Fruit fly (Drosophila melanogaster) whole organism: ENCODE data around the gene CG31220.

Source experiments
- CG8478 ChIP-seq: fragments of >200 bp; optimal IDR thresholded peaks from 2 replicates; lab custom pipeline; 2018; ENCODE audit warnings: inconsistent platforms
- Dll ChIP-seq: fragments of >200 bp; optimal IDR thresholded peaks from 2 replicates; lab custom pipeline; 2017
- EcR ChIP-seq, 2 experiments: fragments of >200 bp; optimal IDR thresholded peaks; 2 replicates each; lab custom pipeline; 2017; ENCODE audit warnings: missing biosample characterization in 2 of 2, missing genetic modification characterization in 2 of 2, missing genetic modification reagents in 2 of 2
- pan ChIP-seq: fragments of >200 bp; optimal IDR thresholded peaks from 2 replicates; lab custom pipeline; 2017
- psq ChIP-seq: fragments of >200 bp; optimal IDR thresholded peaks from 2 replicates; lab custom pipeline; 2017
- usp ChIP-seq: fragments of >200 bp; optimal IDR thresholded peaks from 2 replicates; lab custom pipeline; 2017; ENCODE audit warnings: missing biosample characterization, missing genetic modification characterization, mixed read lengths

The CG31220 gene

DNA sequence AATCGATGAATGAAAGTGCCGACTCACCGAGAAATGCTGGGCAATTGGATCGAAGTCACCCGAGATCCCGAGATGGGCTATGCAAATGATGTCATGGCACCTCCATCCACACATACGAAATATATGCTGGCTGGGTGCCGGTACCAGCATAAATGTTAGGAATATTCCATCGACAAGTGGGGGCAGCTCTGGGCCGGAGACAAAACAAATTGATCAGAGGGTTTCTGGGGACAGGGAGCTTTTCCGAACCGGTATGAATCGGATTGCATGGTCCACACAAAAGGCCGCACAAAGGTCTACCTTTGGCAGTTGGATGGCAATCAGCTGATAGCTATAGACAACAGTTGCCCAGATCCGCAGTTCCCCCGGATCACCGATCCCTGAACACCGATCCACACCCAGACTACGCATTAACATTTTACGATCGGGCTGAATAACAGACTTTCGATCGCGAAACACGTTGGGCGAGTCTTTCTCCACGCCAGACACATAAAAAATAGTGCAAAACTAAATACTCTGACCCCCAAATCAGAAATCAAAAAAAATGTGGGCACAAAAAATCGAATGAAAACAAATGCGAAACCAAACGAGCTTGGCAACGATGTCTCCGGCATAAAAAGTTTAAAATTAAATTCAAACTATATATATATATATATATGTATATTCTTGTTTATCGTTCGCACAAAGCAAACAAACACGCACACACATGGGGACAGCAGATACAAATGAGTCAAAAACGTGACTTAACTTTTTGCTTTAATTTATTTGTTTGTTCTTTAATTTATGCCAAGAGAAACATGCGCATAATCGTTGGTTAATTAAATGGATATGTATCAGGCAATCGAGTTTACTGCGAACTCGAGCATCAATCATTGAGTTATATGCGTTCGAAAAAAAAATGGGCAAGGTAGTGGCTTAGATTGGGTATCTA lies 22.7 kb upstream of the CG31220 start:
- TF ChIP-seq CG8478 (lab: Kevin White, UChicago) (no peak), pan (lab: Kevin White, UChicago) (no peak), usp (no peak)

DNA sequence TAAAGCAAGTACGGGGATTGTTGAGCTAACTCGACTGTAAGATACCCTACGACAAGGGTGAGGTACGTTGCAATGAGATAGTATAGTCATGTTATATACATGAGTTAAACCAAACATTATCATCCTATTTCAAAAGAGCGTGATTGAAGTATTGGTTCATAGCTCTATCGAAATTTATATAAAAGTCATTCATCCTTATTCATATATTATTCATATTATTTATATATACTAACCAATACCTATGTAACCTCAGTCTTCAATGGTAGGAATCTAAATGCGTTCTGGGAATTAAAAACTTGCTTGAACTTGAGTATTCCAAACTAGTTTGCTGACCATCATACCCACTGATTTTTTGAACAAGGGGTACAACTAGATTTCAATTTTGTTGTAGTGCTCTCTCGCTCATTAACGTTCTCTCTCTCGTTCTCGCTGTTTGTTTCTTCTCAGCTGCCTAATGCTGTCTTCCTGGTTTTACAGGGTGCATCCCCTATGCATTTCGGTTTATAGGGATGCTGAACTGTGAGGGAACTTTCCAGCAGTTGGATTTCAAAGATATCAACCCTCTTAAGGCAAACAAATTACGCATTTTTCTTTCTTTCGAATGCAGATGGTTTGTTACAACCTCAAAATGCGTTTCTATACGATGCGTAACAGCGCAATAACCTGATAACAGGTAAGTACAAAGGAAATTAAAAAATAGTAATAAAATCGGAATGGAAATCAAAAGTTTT lies 20.3 kb upstream of the CG31220 start:
- no peak for TF ChIP-seq psq (lab: Kevin White, UChicago)
- no peak for TF ChIP-seq EcR (GFP tag; optimal IDR thresholded peaks at IDR 0.05; lab: Kevin White, UChicago)
- TF ChIP-seq Dll (lab: Kevin White, UChicago): no peak
- no peak for TF ChIP-seq pan (lab: Kevin White, UChicago)

DNA sequence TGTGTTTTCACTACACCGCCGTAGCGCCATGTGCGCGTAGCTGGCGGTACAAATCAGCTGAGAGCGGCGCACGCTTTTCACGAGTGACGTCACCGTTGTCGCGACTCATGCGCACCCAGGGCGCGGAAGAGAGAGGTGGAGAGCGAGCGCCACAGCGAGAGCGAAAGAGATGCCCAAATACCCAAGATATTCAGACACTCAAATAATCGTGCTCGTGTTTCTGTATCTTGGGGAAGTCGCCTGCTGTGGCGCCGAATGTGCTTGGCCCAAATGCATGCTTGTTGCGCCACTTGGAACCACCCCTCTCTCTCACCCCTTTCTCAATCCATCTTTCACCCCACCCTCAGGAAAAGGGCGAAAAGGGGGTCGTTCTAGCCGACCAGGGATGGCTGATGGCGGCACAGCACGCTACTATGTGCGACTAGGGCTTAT lies 15.6 kb upstream of the CG31220 start, which contains the start of gene CG6231:
TSS of gene CG6231 (minus strand) at position 34 of the 432 bp plus-strand sequence.
- TF ChIP-seq psq (lab: Kevin White, UChicago) (no peak), Dll (lab: Kevin White, UChicago) (no peak), pan (lab: Kevin White, UChicago) (no peak), usp (no peak), CG8478 (lab: Kevin White, UChicago) (no peak), EcR (GFP tag; optimal IDR thresholded peaks at IDR 0.05; lab: Kevin White, UChicago) (no peak)

DNA sequence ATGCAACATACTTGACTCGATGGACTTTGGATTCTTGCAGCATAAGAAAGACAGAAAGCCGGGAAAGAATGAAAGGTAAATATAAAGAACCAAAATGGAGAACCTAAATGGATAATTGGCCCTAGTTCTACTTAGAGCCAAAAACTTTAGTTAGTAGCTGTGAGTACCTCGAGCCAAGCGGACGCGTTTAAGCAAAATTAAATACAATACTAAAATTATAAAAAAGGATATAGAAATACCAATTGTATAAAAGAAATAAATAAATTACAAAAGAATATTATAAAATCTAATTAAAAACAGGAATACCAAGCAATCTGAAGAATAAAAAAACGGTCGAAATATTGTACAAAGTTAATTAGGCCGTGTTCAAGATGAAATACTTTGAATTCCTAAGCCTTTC lies 13.6 kb upstream of the CG31220 start, which contains the start of gene CG34138:
TSS of gene CG34138 (plus strand) at position 301 of the 400 bp plus-strand sequence.
- TF ChIP-seq usp (no peak), CG8478 (lab: Kevin White, UChicago) (no peak)

DNA sequence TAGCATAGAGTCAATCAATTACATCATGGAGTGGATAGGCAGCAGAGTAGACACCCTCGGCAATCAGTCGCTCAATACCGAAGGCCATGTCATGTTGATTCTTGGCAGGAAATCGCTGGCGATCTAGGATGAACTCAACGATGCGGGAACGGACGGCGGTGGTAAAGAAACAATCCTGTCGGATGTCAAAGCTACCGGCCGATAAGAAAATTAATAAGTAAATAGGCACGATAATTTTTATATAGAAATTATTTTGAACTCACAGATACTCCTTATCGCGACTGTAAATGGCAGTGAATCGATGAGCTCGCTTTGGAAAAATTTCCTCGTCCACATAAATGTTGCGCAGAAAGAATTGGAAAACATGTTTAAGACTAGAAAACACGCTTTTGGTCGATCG lies 10.3 kb upstream of the CG31220 start:
- TF ChIP-seq EcR (GFP tag; optimal IDR thresholded peaks at IDR 0.05; lab: Kevin White, UChicago): no peak
- TF ChIP-seq Dll (lab: Kevin White, UChicago): no peak
- TF ChIP-seq usp: no peak
- no peak for TF ChIP-seq CG8478 (lab: Kevin White, UChicago)
- TF ChIP-seq pan (lab: Kevin White, UChicago): no peak
- TF ChIP-seq psq (lab: Kevin White, UChicago): no peak

DNA sequence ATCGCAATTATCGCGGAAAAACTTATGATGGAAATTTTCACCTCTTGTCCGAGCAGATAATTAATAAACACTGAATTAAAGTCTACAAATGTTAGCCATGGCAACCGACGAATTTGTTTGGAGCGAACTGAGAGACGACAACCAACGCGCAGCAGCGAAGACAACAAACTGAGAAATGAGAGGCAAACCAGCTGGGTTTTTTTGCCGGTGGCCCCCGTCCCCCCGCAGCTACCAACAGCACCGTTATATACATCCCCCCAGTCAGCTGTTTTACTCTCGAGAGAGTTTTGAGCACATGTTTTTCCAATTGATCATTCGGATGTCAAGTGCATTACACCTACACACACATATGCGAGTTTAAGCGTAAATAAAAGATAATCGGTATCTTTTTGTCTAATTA lies 7.2 kb upstream of the CG31220 start:
- TF ChIP-seq psq (lab: Kevin White, UChicago): no peak
- TF ChIP-seq EcR (GFP tag; optimal IDR thresholded peaks at IDR 0.05; lab: Kevin White, UChicago): no peak
- no peak for TF ChIP-seq Dll (lab: Kevin White, UChicago)
- no peak for TF ChIP-seq CG8478 (lab: Kevin White, UChicago)
- no peak for TF ChIP-seq usp
- no peak for TF ChIP-seq pan (lab: Kevin White, UChicago)

DNA sequence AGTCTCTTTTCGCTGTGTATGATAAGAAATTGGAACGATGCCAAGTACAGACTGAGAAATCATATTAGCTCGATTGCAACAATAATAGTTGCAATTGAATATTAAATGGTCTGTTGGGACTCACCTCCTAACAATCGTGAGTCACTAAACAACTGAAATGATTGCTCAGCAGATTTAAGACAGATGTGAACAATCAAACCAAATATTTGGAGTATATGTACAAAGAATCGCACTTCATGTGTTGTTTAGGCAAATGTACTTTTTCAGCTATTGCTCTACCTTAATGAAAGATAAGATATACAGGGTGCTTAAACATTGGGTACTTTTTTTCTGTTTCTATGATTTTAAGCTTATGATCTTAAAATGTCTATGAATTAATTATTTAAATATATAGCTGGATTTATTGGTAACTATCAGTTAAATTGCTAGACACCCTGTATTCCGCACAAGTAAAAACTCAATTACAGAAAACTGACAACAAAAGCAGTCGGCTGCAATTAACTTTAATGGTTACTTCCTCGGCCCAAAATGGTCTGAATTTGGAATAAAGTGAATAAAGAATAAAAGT lies 6.7 kb upstream of the CG31220 start:
- TF ChIP-seq pan (lab: Kevin White, UChicago) (no peak), usp (no peak), CG8478 (lab: Kevin White, UChicago) (no peak), psq (lab: Kevin White, UChicago) (no peak), Dll (lab: Kevin White, UChicago) (no peak), EcR (GFP tag; optimal IDR thresholded peaks at IDR 0.05; lab: Kevin White, UChicago) (no peak)

DNA sequence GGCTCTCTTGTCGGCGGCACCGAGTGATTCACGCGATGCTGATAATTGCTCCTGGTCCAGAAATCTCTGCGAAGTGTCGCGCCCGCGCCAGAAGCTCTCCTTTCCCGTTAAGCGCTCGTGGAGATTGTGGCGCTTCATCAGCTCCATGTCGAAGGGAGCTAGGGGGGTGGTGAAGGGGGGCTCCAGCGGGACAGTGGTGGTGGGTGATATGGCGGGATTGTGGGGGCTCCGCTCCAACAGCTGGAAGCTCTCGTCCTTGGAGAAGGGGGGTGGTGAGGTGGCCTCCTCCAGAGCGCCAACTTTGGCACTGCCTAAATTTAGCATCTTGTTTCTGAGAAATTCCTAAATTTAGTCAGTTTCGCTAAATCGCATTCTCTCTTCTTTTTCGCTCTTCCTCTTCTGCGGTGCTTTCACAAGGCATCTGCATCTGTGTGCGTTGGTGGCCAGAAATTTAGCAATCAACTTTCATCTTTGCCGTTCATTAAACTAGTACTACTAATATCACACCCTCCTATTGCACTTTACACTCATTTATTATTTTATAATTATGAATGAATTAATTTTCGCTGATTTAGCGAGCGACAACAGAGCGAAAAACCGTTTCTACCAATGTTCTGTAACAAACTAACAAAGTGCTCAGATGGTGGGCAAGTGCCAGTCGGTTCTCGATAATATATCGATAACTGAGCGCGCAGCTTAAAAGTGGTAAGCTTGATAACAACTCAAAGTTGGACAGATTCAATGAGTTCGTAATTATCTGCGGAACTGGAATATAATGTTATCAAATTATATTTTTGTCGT lies 6.0 kb upstream of the CG31220 start, which contains the start of gene subdued:
TSS of gene subdued (minus strand) at position 631 of the 801 bp plus-strand sequence.
- TF ChIP-seq CG8478 (lab: Kevin White, UChicago) (no peak), usp (no peak), Dll (lab: Kevin White, UChicago) (no peak), EcR (GFP tag; optimal IDR thresholded peaks at IDR 0.05; lab: Kevin White, UChicago) (no peak), psq (lab: Kevin White, UChicago) (no peak), pan (lab: Kevin White, UChicago) (no peak)

DNA sequence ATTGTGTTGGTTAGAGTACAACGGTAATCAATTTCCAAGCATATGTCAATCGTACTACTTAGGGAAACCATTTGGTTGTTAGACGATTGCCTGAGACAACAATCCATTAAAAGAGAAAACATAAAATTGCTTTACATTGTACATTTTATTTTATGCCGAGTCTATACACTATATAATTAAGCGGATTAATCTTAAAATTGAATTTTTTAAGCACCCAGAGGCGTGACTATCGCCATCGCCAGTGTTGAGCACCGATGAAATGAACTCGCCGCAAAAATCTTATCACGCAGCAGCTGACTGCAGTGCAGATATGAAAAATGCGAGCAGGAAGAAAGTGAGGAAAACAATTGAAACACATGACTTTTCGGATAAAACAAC lies 5.4 kb upstream of the CG31220 start:
- no peak for TF ChIP-seq pan (lab: Kevin White, UChicago)
- TF ChIP-seq usp: no peak

DNA sequence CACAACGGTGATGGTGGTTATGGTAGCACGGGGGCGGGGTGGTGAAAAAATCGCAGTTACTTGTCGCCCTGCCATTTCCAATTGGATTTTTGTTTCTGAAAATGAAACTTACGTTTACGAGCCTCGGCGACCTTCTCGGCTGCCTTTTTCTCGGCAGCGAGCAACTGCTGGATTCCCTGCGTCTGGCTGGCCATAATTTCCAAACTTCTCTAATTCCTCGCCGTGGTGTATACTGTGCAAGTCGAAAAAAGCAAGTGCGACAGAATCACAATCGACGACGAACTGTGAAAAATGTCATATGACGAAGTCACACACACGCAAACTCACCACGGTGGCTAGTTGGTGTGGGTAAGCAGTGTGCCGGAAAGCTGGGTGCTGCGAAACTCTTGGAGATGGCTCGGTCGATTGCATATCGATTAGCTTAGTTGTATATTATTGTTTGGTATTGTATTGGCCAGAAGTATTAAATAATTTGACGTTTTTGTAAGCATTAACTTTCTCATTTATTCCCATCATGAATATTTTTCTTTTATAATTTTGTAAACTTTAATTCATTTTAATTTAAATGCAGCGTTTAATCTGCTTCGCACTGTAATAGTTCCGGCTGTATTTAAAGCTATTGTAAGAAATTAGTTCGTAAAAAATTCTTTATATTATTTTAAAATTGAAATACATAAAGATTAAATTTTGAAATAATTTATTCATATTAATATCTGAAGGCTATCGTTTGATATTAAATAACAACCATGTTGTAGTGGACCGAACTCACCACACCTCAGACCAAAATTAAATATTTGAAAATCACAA lies 4.0 kb upstream of the CG31220 start, which contains the start of gene Vha13:
TSS of gene Vha13 (minus strand) at position 293 of the 807 bp plus-strand sequence.
- TF ChIP-seq usp (no peak), pan (lab: Kevin White, UChicago) (no peak), EcR (GFP tag; optimal IDR thresholded peaks at IDR 0.05; lab: Kevin White, UChicago) (no peak), Dll (lab: Kevin White, UChicago) (no peak), CG8478 (lab: Kevin White, UChicago) (no peak), psq (lab: Kevin White, UChicago) (no peak)
